Worm (Caenorhabditis elegans) whole organism, midembryonic: ENCODE data around the gene cyn-7.

Source experiments
- T22C8.4 ChIP-seq: fragments of 200-800 bp; sonication (Bioruptor generic); IDR thresholded peaks from 2 replicates; pipeline ENCODE4 v1.3.6; 2022; ENCODE audit warnings: missing genetic modification characterization, missing compliant biosample characterization
- cog-1 ChIP-seq: sonication (generic microtip); optimal IDR thresholded peaks from 2 replicates; lab custom pipeline; 2016; ENCODE audit warnings: missing genetic modification characterization, missing compliant biosample characterization
- flt-1 ChIP-seq: fragments of 200-800 bp; sonication (Bioruptor generic); IDR thresholded peaks from 2 replicates; pipeline ENCODE4 v1.3.6; 2022; ENCODE audit warnings: missing genetic modification characterization, missing compliant biosample characterization
- klf-2 ChIP-seq: fragments of 200-800 bp; sonication (Bioruptor generic); conservative IDR thresholded peaks from 2 replicates; pipeline ENCODE4 v1.3.6; 2022; ENCODE audit warnings: missing genetic modification reagents, missing genetic modification characterization, missing compliant biosample characterization
- med-1 ChIP-seq: sonication (generic microtip); optimal IDR thresholded peaks from 2 replicates; lab custom pipeline; 2017; ENCODE audit warnings: missing genetic modification characterization, mild to moderate bottlenecking, missing compliant biosample characterization, antibody characterized with exemption, missing genetic modification reagents; ENCODE audit not compliant: insufficient read depth
- ref-1 ChIP-seq: fragments of 200-800 bp; sonication (Bioruptor generic); conservative IDR thresholded peaks from 2 replicates; pipeline ENCODE4 v1.3.6; 2022; ENCODE audit warnings: missing genetic modification reagents, missing genetic modification characterization, missing compliant biosample characterization
- tab-1 ChIP-seq: fragments of 200-800 bp; sonication (Bioruptor generic); IDR thresholded peaks from 2 replicates; pipeline ENCODE4 v1.3.6; 2022; ENCODE audit warnings: missing genetic modification characterization, missing compliant biosample characterization
- ztf-23 ChIP-seq: fragments of 200-800 bp; sonication (Bioruptor generic); IDR thresholded peaks from 2 replicates; pipeline ENCODE4 v1.3.6; 2022; ENCODE audit warnings: missing genetic modification reagents, missing genetic modification characterization, missing compliant biosample characterization
- ztf-29 ChIP-seq: fragments of 200-800 bp; sonication (Bioruptor generic); IDR thresholded peaks from 2 replicates; pipeline ENCODE4 v1.3.6; 2022; ENCODE audit warnings: missing genetic modification reagents, missing genetic modification characterization, missing compliant biosample characterization

cyn-7 gene

DNA sequence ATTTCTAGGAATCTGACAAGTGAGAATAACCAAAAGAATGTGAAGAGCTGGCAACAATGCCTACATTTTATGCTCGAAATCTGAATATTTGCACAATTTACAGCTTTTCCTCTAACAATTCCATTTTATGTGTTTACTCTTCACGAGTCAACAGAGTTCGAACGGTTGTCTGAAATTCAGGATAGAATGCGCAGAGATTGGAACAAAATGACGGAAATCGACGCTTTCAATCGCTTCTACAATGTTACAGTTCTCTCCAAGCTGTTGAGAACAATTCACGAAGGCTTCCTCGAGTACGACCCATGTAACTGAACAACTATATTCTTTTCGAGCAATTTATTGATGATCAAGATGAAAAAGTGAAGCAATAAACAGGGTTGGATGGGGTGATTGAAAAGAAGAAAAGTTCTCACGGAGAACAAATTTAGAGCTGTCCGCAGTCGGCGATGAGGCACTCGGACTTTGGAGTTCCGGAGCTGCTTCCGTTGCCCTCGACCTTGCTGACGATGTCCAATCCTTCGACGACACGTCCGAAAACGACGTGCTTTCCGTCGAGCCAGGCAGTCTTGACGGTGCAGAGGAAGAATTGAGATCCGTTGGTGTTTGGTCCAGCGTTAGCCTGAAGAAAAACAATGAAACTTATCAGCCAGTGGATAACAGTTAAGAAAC, 785 bp downstream of the cyn-7 start, which contains the start of gene Y75B12B.3:
Gene Y75B12B.3 (minus strand): TSS at position 21 of the 669 bp plus-strand sequence.
- TF ChIP-seq ref-1 = no peak
- no peak for TF ChIP-seq T22C8.4 (GFP tag; lab: Robert Waterston, UW)
- TF ChIP-seq ztf-23 = no peak
- no peak for TF ChIP-seq flt-1
- TF ChIP-seq cog-1 (tag; lab: Kevin White, UChicago) = no peak
- TF ChIP-seq tab-1 (GFP tag; lab: Robert Waterston, UW) = no peak
- no peak for TF ChIP-seq ztf-29 (GFP tag; lab: Robert Waterston, UW)
- TF ChIP-seq med-1 (GFP tag; lab: Kevin White, UChicago) = no peak
- TF ChIP-seq klf-2 (GFP tag; lab: Robert Waterston, UW) = no peak

DNA sequence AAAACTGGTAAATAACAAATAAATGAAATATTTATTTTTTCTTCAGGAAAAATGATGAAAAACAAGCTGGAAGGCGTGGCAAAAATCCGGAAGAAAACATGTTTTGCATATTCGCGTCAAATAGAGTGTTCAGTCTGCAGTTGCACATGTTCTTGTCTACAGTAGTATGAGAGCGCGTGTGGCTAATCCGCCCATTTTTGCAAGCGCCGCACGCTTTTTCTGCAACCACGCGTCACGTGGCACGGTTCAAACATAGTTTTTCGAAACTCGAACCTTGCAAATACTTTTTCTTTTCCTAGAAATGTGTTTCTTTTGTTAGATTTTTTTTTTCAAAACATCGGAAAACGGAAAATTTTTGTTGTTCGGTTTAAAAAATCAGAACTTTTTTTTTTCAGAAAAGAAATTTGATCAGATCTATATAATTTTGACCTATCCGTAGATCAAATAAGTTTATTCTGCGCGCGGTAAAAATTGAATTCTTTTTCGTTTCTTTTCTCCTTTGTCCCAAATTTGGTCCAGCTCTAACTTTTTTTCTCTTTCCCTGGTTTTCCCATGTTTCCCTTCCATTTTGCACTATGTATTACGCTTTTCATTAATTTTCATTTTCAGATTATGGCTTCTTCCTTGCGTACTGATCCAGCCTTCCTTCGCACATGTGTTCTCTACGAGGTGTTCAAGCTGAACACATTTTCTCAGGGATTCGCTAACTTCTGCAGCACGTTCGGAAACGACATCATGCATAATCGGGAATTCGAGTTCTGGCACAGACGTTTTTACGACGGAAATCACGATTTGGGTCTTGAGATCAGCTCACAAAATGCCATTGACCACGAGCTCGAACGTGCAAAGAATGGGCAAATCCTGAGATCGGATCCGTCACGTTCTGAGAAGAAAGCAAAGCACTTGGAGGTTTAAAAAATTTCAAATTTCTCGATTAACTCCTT, 2.8 kb downstream of the cyn-7 start, which contains the start of gene Y75B12B.1:
Gene Y75B12B.1 (plus strand): TSS at position 603 of the 944 bp plus-strand sequence.
- no peak for TF ChIP-seq klf-2 (GFP tag; lab: Robert Waterston, UW)
- TF ChIP-seq ztf-23 = no peak
- no peak for TF ChIP-seq med-1 (GFP tag; lab: Kevin White, UChicago)
- TF ChIP-seq flt-1 = no peak
- TF ChIP-seq ref-1 = no peak
- TF ChIP-seq cog-1 (tag; lab: Kevin White, UChicago) = no peak
- TF ChIP-seq T22C8.4 (GFP tag; lab: Robert Waterston, UW) = no peak
- no peak for TF ChIP-seq tab-1 (GFP tag; lab: Robert Waterston, UW)
- TF ChIP-seq ztf-29 (GFP tag; lab: Robert Waterston, UW) = no peak

DNA sequence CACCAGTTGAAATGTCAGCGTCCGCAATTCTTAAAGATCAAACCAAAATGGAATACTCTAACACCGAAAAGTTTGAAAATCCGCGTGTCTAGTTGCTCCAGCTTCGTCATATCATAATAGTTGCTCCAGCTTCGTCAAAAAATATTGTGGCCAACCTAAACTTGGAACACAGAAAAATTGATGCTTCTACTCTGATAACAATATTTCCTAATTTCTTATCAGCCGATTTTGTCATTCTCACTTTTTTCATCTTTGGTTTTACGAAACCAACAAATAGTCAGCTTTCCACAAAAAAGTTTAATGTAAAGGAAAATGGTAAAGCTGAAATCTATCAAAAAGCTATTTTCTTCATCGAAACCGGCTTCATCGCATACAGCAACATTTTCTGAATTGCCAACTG, 4.8 kb downstream of the cyn-7 start, which contains the start of gene fbxa-84:
Gene fbxa-84 (plus strand): TSS at position 34 of the 400 bp plus-strand sequence.
- no peak for TF ChIP-seq ztf-23
- no peak for TF ChIP-seq T22C8.4 (GFP tag; lab: Robert Waterston, UW)

DNA sequence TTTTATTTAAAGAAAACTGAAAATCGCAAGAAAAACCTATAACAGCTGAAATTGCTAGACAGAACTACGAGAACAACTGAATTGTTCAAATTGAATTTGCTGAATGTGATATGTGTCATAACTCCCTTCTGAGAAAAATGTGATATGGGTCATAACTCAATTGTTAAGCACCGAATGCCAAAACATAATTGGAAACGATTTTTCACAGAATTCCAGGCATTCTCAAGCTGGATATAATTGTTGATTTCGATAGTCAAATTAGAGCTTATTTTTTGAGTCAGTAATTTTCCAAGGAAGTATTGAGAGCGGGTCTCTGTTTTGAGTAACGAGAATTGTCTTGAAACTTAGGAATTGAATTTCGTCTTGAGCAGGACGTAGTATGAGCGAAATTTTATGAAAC, 5.3 kb downstream of the cyn-7 start:
- no peak for TF ChIP-seq klf-2 (GFP tag; lab: Robert Waterston, UW)
- TF ChIP-seq ztf-29 (GFP tag; lab: Robert Waterston, UW) = no peak
- no peak for TF ChIP-seq T22C8.4 (GFP tag; lab: Robert Waterston, UW)
- TF ChIP-seq ztf-23 = no peak
- TF ChIP-seq tab-1 (GFP tag; lab: Robert Waterston, UW) = no peak
- TF ChIP-seq cog-1 (tag; lab: Kevin White, UChicago) = no peak
- no peak for TF ChIP-seq ref-1
- no peak for TF ChIP-seq flt-1
- TF ChIP-seq med-1 (GFP tag; lab: Kevin White, UChicago) = no peak

DNA sequence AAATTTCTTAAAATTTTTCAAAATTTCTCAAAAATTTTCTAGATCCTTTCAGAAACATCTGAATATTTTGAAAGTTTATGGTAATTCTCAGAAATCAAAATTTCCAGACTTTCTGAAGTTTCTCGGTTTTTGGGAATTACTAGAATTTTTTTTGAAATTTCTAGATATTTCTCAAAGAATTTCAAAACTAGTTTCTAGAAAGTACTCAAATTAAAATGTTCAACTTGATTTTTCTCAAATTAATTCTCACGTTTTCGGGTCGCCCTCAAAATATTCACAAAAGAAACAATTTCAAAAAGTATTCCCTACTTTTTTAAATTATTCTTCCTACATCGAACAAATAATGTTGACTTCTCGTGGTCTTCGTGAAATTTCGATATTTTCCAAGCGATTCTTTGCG, 7.4 kb downstream of the cyn-7 start, which contains the start of gene T09F5.10:
Gene T09F5.10 (plus strand): TSS at position 301 of the 400 bp plus-strand sequence.
- TF ChIP-seq T22C8.4 (GFP tag; lab: Robert Waterston, UW) (no peak), ztf-29 (GFP tag; lab: Robert Waterston, UW) (no peak), med-1 (GFP tag; lab: Kevin White, UChicago) (no peak), tab-1 (GFP tag; lab: Robert Waterston, UW) (no peak), flt-1 (no peak), cog-1 (tag; lab: Kevin White, UChicago) (no peak), ztf-23 (no peak), ref-1 (no peak), klf-2 (GFP tag; lab: Robert Waterston, UW) (no peak)

DNA sequence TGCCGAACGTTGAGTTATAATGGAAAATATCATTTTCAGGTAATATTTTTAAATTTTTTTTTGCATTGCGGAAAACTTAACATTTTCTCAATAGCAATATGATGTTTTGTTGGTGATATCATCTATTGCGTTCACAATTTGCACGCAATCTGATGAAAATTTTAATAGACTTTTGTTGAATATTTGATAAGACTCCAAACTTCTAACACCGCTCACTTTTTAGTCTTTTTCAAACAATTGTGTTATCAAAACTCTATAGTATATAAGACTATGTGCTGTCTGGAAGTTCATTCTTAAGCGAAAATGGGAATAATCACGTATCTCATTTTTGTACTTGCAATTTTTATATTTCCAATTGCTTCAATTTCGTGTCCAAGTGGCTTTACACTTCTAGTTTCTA, 11.7 kb downstream of the cyn-7 start, which contains the start of gene clec-47:
Gene clec-47 (plus strand): TSS at position 301 of the 400 bp plus-strand sequence.
- TF ChIP-seq ztf-23 = no peak

DNA sequence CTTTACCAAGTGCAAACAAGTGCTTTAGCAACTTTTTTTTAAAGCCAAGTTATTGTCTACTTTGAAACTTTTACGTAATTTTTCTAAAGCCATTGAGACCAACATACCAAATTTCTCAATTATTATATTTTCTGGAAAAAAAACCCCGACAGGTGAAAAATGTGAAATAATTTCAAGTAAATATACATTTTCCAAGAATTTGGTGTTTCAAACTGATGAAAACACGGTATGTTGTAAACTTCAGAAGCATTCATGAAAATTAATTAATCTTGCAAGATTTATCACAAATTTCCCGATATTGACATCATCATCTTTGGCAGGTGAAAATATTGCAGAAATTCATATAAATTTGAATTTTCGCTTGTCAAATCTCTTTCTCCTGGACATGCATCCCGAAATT, 24.5 kb downstream of the cyn-7 start, which contains the start of gene srz-11:
Gene srz-11 (plus strand): TSS at position 386 of the 400 bp plus-strand sequence.
- no peak for TF ChIP-seq flt-1
- TF ChIP-seq tab-1 (GFP tag; lab: Robert Waterston, UW) = no peak
- TF ChIP-seq ref-1 = no peak
- TF ChIP-seq ztf-23 = no peak
- no peak for TF ChIP-seq med-1 (GFP tag; lab: Kevin White, UChicago)
- no peak for TF ChIP-seq klf-2 (GFP tag; lab: Robert Waterston, UW)
- no peak for TF ChIP-seq cog-1 (tag; lab: Kevin White, UChicago)
- TF ChIP-seq ztf-29 (GFP tag; lab: Robert Waterston, UW) = no peak
- no peak for TF ChIP-seq T22C8.4 (GFP tag; lab: Robert Waterston, UW)

DNA sequence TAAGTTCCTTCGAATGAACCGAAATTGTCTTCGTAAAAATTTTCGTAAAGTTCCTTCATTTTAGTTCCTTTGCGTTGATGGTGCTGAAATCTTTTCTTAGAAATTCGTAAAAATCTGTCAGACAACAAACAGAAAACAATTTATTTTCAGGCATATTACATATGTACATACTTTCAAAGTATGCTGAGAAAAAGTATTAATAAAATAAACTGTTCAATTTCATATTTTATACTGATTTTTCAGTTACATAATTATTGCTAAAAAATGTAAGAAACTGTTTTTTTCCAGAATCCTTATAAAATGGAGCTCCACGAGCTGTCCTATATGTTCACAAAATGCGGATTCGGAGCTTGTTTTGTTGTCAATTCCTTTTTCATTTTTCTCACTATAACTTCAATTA, 28.5 kb downstream of the cyn-7 start, which contains the start of gene str-45:
Gene str-45 (plus strand): TSS at position 301 of the 400 bp plus-strand sequence.
- TF ChIP-seq ztf-23 = no peak
- TF ChIP-seq tab-1 (GFP tag; lab: Robert Waterston, UW) = no peak
- TF ChIP-seq med-1 (GFP tag; lab: Kevin White, UChicago) = no peak
- no peak for TF ChIP-seq T22C8.4 (GFP tag; lab: Robert Waterston, UW)
- TF ChIP-seq ztf-29 (GFP tag; lab: Robert Waterston, UW) = no peak
- TF ChIP-seq ref-1 = no peak
- TF ChIP-seq klf-2 (GFP tag; lab: Robert Waterston, UW) = no peak
- no peak for TF ChIP-seq flt-1
- TF ChIP-seq cog-1 (tag; lab: Kevin White, UChicago) = no peak

DNA sequence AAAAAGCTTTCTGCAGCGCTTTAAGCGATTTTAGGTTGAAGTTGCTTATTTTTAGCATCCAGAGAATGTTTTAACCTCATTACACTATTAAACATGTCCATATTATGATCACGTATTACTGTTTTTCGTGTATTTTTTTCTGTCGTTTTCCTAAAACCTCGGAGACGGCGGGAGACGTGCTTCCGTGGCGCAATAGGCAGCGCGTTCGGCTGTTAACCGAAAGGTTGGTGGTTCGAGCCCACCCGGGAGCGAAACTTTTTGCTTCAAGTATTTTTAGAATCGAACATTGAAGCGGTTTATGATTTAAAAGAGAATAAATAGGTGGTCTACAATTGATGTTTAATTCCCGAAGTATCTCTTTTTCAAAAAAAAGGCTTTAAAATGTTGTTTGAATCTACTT, 30.7 kb downstream of the cyn-7 start:
- TF ChIP-seq klf-2 (GFP tag; lab: Robert Waterston, UW) = no peak
- TF ChIP-seq cog-1 (tag; lab: Kevin White, UChicago) = no peak
- TF ChIP-seq T22C8.4 (GFP tag; lab: Robert Waterston, UW) = no peak
- TF ChIP-seq med-1 (GFP tag; lab: Kevin White, UChicago) = no peak
- no peak for TF ChIP-seq flt-1
- no peak for TF ChIP-seq ztf-29 (GFP tag; lab: Robert Waterston, UW)
- TF ChIP-seq tab-1 (GFP tag; lab: Robert Waterston, UW) = no peak
- TF ChIP-seq ztf-23 = no peak
